Worm (Caenorhabditis elegans) whole organism, L2 larva: ENCODE data around the gene dhs-31.

Experiments
- C34F6.9 ChIP-seq: fragments of 150-350 bp; optimal IDR thresholded peaks from 2 replicates; lab custom pipeline; 2014; ENCODE audit warnings: missing biosample characterization, missing genetic modification characterization
- F13H6.1 ChIP-seq: sonication (generic microtip); optimal IDR thresholded peaks from 2 replicates; lab custom pipeline; 2016; ENCODE audit warnings: missing genetic modification characterization, missing compliant biosample characterization
- R02D3.7 ChIP-seq: fragments of 150-350 bp; optimal IDR thresholded peaks from 2 replicates; lab custom pipeline; 2014; ENCODE audit warnings: missing biosample characterization, missing genetic modification characterization
- Y55F3AM.14 ChIP-seq: fragments of 200-800 bp; sonication (Bioruptor generic); optimal IDR thresholded peaks from 2 replicates; lab custom pipeline; 2018; ENCODE audit warnings: mild to moderate bottlenecking, missing genetic modification characterization, missing compliant biosample characterization
- ZK546.5 ChIP-seq: sonication (generic microtip); optimal IDR thresholded peaks from 2 replicates; lab custom pipeline; 2017; ENCODE audit warnings: missing biosample characterization, missing genetic modification characterization
- alr-1 ChIP-seq: fragments of 150-350 bp; optimal IDR thresholded peaks from 2 replicates; lab custom pipeline; 2014; ENCODE audit warnings: missing biosample characterization, missing genetic modification characterization
- aly-2 ChIP-seq: fragments of 150-350 bp; optimal IDR thresholded peaks from 2 replicates; lab custom pipeline; 2014; ENCODE audit warnings: missing biosample characterization, missing genetic modification characterization
- ama-1 ChIP-seq: fragments of 150-350 bp; optimal IDR thresholded peaks from 2 replicates; lab custom pipeline; 2018; ENCODE audit warnings: inconsistent platforms
- blmp-1 ChIP-seq: sonication (generic microtip); optimal IDR thresholded peaks from 2 replicates; lab custom pipeline; 2017; ENCODE audit warnings: missing genetic modification characterization, mild to moderate bottlenecking, missing compliant biosample characterization, antibody characterized with exemption, moderate library complexity; ENCODE audit not compliant: insufficient read depth
- ceh-16 ChIP-seq: fragments of 150-350 bp; optimal IDR thresholded peaks from 2 replicates; lab custom pipeline; 2014; ENCODE audit warnings: missing biosample characterization, missing genetic modification characterization
- ceh-82 ChIP-seq: fragments of 150-350 bp; optimal IDR thresholded peaks from 2 replicates; lab custom pipeline; 2014; ENCODE audit warnings: missing biosample characterization, missing genetic modification characterization
- crh-2 ChIP-seq: sonication (generic microtip); optimal IDR thresholded peaks from 2 replicates; lab custom pipeline; 2017; ENCODE audit warnings: missing biosample characterization, missing genetic modification characterization
- dmd-4 ChIP-seq: sonication (generic microtip); optimal IDR thresholded peaks from 2 replicates; lab custom pipeline; 2017; ENCODE audit warnings: missing biosample characterization, missing genetic modification characterization
- egl-27 ChIP-seq: sonication (generic microtip); optimal IDR thresholded peaks from 3 replicates; lab custom pipeline; 2017; ENCODE audit warnings: missing biosample characterization, missing genetic modification reagents, missing genetic modification characterization
- elt-1 ChIP-seq: fragments of 150-350 bp; optimal IDR thresholded peaks from 2 replicates; lab custom pipeline; 2014; ENCODE audit warnings: missing biosample characterization, missing genetic modification characterization
- fos-1 ChIP-seq: fragments of 150-350 bp; optimal IDR thresholded peaks from 2 replicates; lab custom pipeline; 2014; ENCODE audit warnings: missing biosample characterization, missing genetic modification characterization
- gmeb-1 ChIP-seq: fragments of 150-350 bp; optimal IDR thresholded peaks from 2 replicates; lab custom pipeline; 2014; ENCODE audit warnings: missing biosample characterization, missing genetic modification characterization
- lin-11 ChIP-seq: fragments of 150-350 bp; sonication (generic microtip); optimal IDR thresholded peaks from 2 replicates; lab custom pipeline; 2014; ENCODE audit warnings: missing biosample characterization, missing genetic modification characterization, inconsistent platforms, mixed read lengths
- lin-39 ChIP-seq: fragments of 150-350 bp; optimal IDR thresholded peaks from 2 replicates; lab custom pipeline; 2014; ENCODE audit warnings: missing biosample characterization, missing genetic modification reagents, missing genetic modification characterization
- lsy-2 ChIP-seq, 2 experiments: fragments of 150-350 bp in 1 of 2; sonication (generic microtip) in 1 of 2; optimal IDR thresholded peaks; 2 replicates each; lab custom pipeline; 2014 to 2017; ENCODE audit warnings: missing biosample characterization in 2 of 2, missing genetic modification characterization in 2 of 2
- mab-5 ChIP-seq: fragments of 150-350 bp; optimal IDR thresholded peaks from 2 replicates; lab custom pipeline; 2014; ENCODE audit warnings: missing biosample characterization, missing genetic modification characterization
- mdl-1 ChIP-seq, 2 experiments: fragments of 150-350 bp in 1 of 2; sonication (generic microtip) in 1 of 2; optimal IDR thresholded peaks; 2 replicates each; lab custom pipeline; 2017; ENCODE audit warnings: missing biosample characterization in 2 of 2, missing genetic modification characterization in 2 of 2
- nhr-10 ChIP-seq: sonication (generic microtip); optimal IDR thresholded peaks from 2 replicates; lab custom pipeline; 2017; ENCODE audit warnings: missing biosample characterization, missing genetic modification characterization
- nhr-11 ChIP-seq: fragments of 150-350 bp; optimal IDR thresholded peaks from 2 replicates; lab custom pipeline; 2014; ENCODE audit warnings: missing biosample characterization, missing genetic modification characterization
- nhr-12 ChIP-seq: fragments of 150-350 bp; optimal IDR thresholded peaks from 2 replicates; lab custom pipeline; 2014; ENCODE audit warnings: missing biosample characterization, missing genetic modification characterization
- nhr-129 ChIP-seq: fragments of 150-350 bp; optimal IDR thresholded peaks from 2 replicates; lab custom pipeline; 2014; ENCODE audit warnings: missing biosample characterization, missing genetic modification characterization
- nhr-23 ChIP-seq: fragments of 150-350 bp; optimal IDR thresholded peaks from 2 replicates; lab custom pipeline; 2014; ENCODE audit warnings: missing biosample characterization, missing genetic modification reagents, missing genetic modification characterization
- nhr-237 ChIP-seq: fragments of 150-350 bp; optimal IDR thresholded peaks from 2 replicates; lab custom pipeline; 2014; ENCODE audit warnings: missing biosample characterization, missing genetic modification characterization
- nhr-25 ChIP-seq: fragments of 150-350 bp; sonication (generic microtip); optimal IDR thresholded peaks from 3 replicates; lab custom pipeline; 2014; ENCODE audit warnings: missing biosample characterization, missing genetic modification characterization
- nhr-6 ChIP-seq: fragments of 150-350 bp; optimal IDR thresholded peaks from 2 replicates; lab custom pipeline; 2014; ENCODE audit warnings: missing biosample characterization, missing genetic modification characterization
- nhr-77 ChIP-seq: fragments of 150-350 bp; optimal IDR thresholded peaks from 2 replicates; lab custom pipeline; 2014; ENCODE audit warnings: missing biosample characterization, missing genetic modification characterization
- sem-4 ChIP-seq: fragments of 150-350 bp; optimal IDR thresholded peaks from 2 replicates; lab custom pipeline; 2014; ENCODE audit warnings: missing biosample characterization, missing genetic modification reagents, missing genetic modification characterization
- skn-1 ChIP-seq: sonication (generic microtip); optimal IDR thresholded peaks from 2 replicates; lab custom pipeline; 2017; ENCODE audit warnings: missing biosample characterization, missing genetic modification characterization
- sma-3 ChIP-seq: sonication (generic microtip); optimal IDR thresholded peaks from 2 replicates; lab custom pipeline; 2016; ENCODE audit warnings: missing genetic modification reagents, missing genetic modification characterization, missing compliant biosample characterization
- sma-9 ChIP-seq, 2 experiments: fragments of 150-350 bp in 1 of 2; sonication (generic microtip) in 1 of 2; optimal IDR thresholded peaks; 2 replicates each; lab custom pipeline; 2014 to 2016; ENCODE audit warnings: missing genetic modification characterization in 2 of 2, mild to moderate bottlenecking in 1 of 2, missing biosample characterization in 1 of 2, missing compliant biosample characterization in 1 of 2, missing genetic modification reagents in 1 of 2, moderate library complexity in 1 of 2
- snpc-4 ChIP-seq: fragments of 150-350 bp; optimal IDR thresholded peaks from 2 replicates; lab custom pipeline; 2014; ENCODE audit warnings: missing biosample characterization, missing genetic modification characterization
- unc-39 ChIP-seq: fragments of 150-350 bp; optimal IDR thresholded peaks from 2 replicates; lab custom pipeline; 2014; ENCODE audit warnings: missing biosample characterization, missing genetic modification characterization
- unc-55 ChIP-seq: fragments of 150-350 bp; sonication (generic microtip); optimal IDR thresholded peaks from 3 replicates; lab custom pipeline; 2014; ENCODE audit warnings: missing biosample characterization, missing genetic modification reagents, missing genetic modification characterization
- unc-62 ChIP-seq: fragments of 150-350 bp; optimal IDR thresholded peaks from 2 replicates; lab custom pipeline; 2014; ENCODE audit warnings: missing biosample characterization, missing genetic modification reagents, missing genetic modification characterization
- zag-1 ChIP-seq: fragments of 150-350 bp; optimal IDR thresholded peaks from 2 replicates; lab custom pipeline; 2014; ENCODE audit warnings: missing biosample characterization, missing genetic modification characterization
- ztf-1 ChIP-seq: fragments of 200-800 bp; sonication (Bioruptor generic); conservative IDR thresholded peaks from 2 replicates; pipeline ENCODE4 v1.3.6; 2022; ENCODE audit warnings: missing genetic modification characterization, missing compliant biosample characterization
- ztf-11 ChIP-seq: sonication (generic microtip); optimal IDR thresholded peaks from 2 replicates; lab custom pipeline; 2017; ENCODE audit warnings: missing biosample characterization, missing genetic modification characterization
- ztf-4 ChIP-seq: fragments of 150-350 bp; optimal IDR thresholded peaks from 2 replicates; lab custom pipeline; 2014; ENCODE audit warnings: missing biosample characterization, missing genetic modification characterization

The dhs-31 gene

DNA sequence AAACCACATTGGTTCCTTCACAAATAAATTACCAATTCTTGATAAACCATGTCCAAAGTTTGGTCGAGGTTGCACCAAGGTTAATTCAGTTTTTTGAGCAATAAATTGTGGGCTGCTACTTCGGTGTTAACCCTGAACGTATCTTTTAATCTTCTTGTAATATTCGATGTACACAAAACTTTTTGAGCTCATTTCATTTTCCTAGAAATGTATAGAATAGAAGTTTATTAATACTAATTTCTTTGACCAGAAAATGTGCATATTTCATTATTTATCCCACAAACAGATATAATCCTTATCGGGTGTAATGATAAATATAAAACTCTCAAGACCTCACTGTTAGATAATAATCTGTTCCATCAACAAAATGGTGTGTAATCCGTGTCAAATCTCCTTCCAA is 23.2 kb upstream of the dhs-31 start:
- TF ChIP-seq alr-1 (tag; lab: Kevin White, UChicago) (no peak), nhr-237 (no peak), unc-39 (tag; lab: Kevin White, UChicago) (no peak), ztf-1 (GFP tag; lab: Robert Waterston, UW) (no peak), Y55F3AM.14 (no peak), elt-1 (tag; lab: Kevin White, UChicago) (no peak), ceh-82 (tag; lab: Kevin White, UChicago) (no peak)

DNA sequence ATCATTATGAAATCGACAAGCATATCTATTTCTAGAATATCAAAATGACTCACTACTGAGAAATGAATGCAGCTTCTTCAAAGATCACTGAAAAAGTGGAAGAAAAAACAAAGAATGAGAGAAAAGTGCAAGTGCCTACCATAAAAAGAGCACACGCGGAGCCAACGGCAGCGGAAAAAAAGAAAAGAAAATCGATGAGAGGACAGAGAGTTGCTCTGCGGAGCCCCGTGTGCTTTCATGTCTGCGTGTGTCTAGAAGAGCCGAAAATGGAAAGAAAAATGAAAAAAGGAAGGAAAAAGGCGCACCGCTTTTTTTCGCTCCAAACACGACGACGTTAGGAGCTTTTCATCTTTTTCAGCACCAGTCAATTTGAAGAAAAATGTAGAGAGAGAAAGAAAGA is 22.0 kb upstream of the dhs-31 start, which contains the start of gene ipla-7:
TSS of gene ipla-7 (minus strand) at position 122 of the 400 bp plus-strand sequence.
- TF ChIP-seq nhr-10 (tag; lab: Kevin White, UChicago) (no peak), C34F6.9 (tag; lab: Kevin White, UChicago) (peak; percentile 70), nhr-12 (tag; lab: Kevin White, UChicago) (no peak), fos-1 (tag; lab: Kevin White, UChicago) (peak; percentile 62), nhr-77 (tag; lab: Kevin White, UChicago) (no peak), nhr-11 (tag; lab: Kevin White, UChicago) (no peak), egl-27 (tag; lab: Kevin White, UChicago) (no peak), crh-2 (peak; percentile 62), sma-3 (no peak), nhr-129 (tag; lab: Kevin White, UChicago) (peak; percentile 11), sem-4 (tag; lab: Kevin White, UChicago) (no peak), snpc-4 (tag; lab: Kevin White, UChicago) (peak; percentile 5), mdl-1 (tag; optimal IDR thresholded peaks at IDR 0.05; lab: Kevin White, UChicago) (peak in 1 of 2 experiments; percentile 33), blmp-1 (tag; lab: Kevin White, UChicago) (no peak), ztf-11 (tag; lab: Kevin White, UChicago) (no peak), zag-1 (tag; lab: Kevin White, UChicago) (peak; percentile 31), ama-1 (lab: Kevin White, UChicago) (no peak), unc-55 (GFP tag; lab: Kevin White, UChicago) (peak; percentile 29), nhr-23 (tag; lab: Kevin White, UChicago) (no peak), F13H6.1 (tag; lab: Kevin White, UChicago) (peak; percentile 29), ceh-16 (tag; lab: Kevin White, UChicago) (no peak), ZK546.5 (tag; lab: Kevin White, UChicago) (no peak), lsy-2 (tag; optimal IDR thresholded peaks at IDR 0.05; lab: Kevin White, UChicago) (peak in 1 of 2 experiments; percentile 21)

DNA sequence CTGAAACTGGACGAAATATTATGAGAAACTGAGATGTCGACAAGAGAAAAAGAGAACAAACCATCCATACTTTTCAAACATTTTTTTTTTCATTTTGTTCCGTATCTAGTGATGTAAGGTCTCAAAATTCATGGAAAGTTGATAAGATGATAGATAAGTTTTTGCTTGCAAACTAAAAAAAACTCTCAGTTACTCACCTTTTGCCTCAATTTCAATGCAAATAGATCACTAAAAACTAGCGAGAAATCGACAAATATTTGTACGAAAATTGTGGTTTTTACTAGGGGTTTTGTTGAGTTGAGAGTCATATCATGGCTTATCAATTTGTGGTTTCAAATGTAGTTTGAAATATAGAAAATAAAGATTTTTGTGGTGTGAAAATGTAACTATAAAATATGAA is 20.1 kb upstream of the dhs-31 start:
- TF ChIP-seq fos-1 (tag; lab: Kevin White, UChicago) (peak; percentile 57), ama-1 (lab: Kevin White, UChicago) (no peak), sma-9 (GFP tag; optimal IDR thresholded peaks at IDR 0.05; lab: Kevin White, UChicago) (no peak), sma-9 (tag; optimal IDR thresholded peaks at IDR 0.05; lab: Kevin White, UChicago) (no peak)

DNA sequence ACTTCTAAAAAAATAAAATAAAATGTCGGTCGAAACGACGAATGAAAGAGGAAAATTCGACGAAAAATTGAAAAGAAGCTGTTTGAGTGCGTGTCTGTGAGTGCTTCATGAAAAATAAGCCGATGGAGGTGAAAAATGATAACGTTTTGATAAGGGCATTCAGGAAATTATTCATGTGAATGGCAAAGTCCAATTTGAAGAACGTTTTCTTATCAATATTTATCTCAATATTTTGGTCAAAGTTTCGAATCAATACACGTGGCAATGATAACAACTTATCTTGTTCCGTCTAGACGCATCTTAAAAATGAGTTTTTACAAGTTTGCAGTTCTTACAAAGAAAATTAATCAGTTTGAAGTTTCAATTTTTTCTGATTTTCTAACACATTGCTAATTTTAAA is 18.5 kb upstream of the dhs-31 start:
- TF ChIP-seq nhr-237 (no peak), unc-55 (GFP tag; lab: Kevin White, UChicago) (no peak), nhr-11 (tag; lab: Kevin White, UChicago) (no peak), blmp-1 (tag; lab: Kevin White, UChicago) (no peak), crh-2 (peak; percentile 99), ceh-16 (tag; lab: Kevin White, UChicago) (no peak), nhr-23 (tag; lab: Kevin White, UChicago) (no peak), nhr-10 (tag; lab: Kevin White, UChicago) (no peak), ztf-1 (GFP tag; lab: Robert Waterston, UW) (no peak), egl-27 (tag; lab: Kevin White, UChicago) (peak; percentile 42), unc-39 (tag; lab: Kevin White, UChicago) (no peak), sem-4 (tag; lab: Kevin White, UChicago) (no peak), ztf-4 (tag; lab: Kevin White, UChicago) (no peak), snpc-4 (tag; lab: Kevin White, UChicago) (no peak), sma-3 (peak; percentile 7), aly-2 (tag; lab: Kevin White, UChicago) (no peak), skn-1 (no peak), nhr-6 (tag; lab: Kevin White, UChicago) (no peak), mdl-1 (tag; optimal IDR thresholded peaks at IDR 0.05; lab: Kevin White, UChicago) (no peak), nhr-25 (tag; lab: Kevin White, UChicago) (no peak), nhr-12 (tag; lab: Kevin White, UChicago) (no peak), F13H6.1 (tag; lab: Kevin White, UChicago) (peak; percentile 55), lin-39 (tag; lab: Kevin White, UChicago) (no peak), dmd-4 (tag; lab: Kevin White, UChicago) (no peak), lsy-2 (tag; optimal IDR thresholded peaks at IDR 0.05; lab: Kevin White, UChicago) (no peak), lin-11 (tag; lab: Kevin White, UChicago) (no peak), alr-1 (tag; lab: Kevin White, UChicago) (no peak), Y55F3AM.14 (no peak), R02D3.7 (tag; lab: Kevin White, UChicago) (no peak), elt-1 (tag; lab: Kevin White, UChicago) (no peak), ztf-11 (tag; lab: Kevin White, UChicago) (no peak), fos-1 (tag; lab: Kevin White, UChicago) (peak; percentile 76), gmeb-1 (no peak), sma-9 (GFP tag; optimal IDR thresholded peaks at IDR 0.05; lab: Kevin White, UChicago) (peak; percentile 77), sma-9 (tag; optimal IDR thresholded peaks at IDR 0.05; lab: Kevin White, UChicago) (no peak), unc-62 (GFP tag; lab: Kevin White, UChicago) (no peak), mab-5 (tag; lab: Kevin White, UChicago) (no peak), ceh-82 (tag; lab: Kevin White, UChicago) (no peak)
